Fruit fly (Drosophila melanogaster): ENCODE results near the gene RabGGTb.

RabGGTb gene

dm6 chr2L:2869008-2869702 is 9.8 kb upstream of the RabGGTb start, which contains the start of gene CG8813:
CG8813 (plus strand) TSS chr2L:2869652.
- TF ChIP-seq br (GFP tag; optimal IDR thresholded peaks at IDR 0.05) (no peak), sv (GFP tag; optimal IDR thresholded peaks at IDR 0.05) (no peak), ey (GFP tag; optimal IDR thresholded peaks at IDR 0.05) (no peak), dl (GFP tag; optimal IDR thresholded peaks at IDR 0.05; ENCODE audit: insufficient read depth in 1 of 2, partially characterized antibody in 2 of 2) (no peak), Dfd (GFP tag; optimal IDR thresholded peaks at IDR 0.05) (no peak), Dif (GFP tag; optimal IDR thresholded peaks at IDR 0.05; ENCODE audit: partially characterized antibody) (no peak), Hnf4 (GFP tag; optimal IDR thresholded peaks at IDR 0.05) (no peak), HLH106 (tag; optimal IDR thresholded peaks at IDR 0.05) (no peak), Sp1 (GFP tag; optimal IDR thresholded peaks at IDR 0.05) (no peak), Jra (GFP tag; optimal IDR thresholded peaks at IDR 0.05) (no peak)

dm6 chr2L:2872309-2872932 is 6.5 kb upstream of the RabGGTb start:
- TF ChIP-seq dmrt93B (GFP tag; optimal IDR thresholded peaks at IDR 0.05): no peak
- TF ChIP-seq ey (GFP tag; optimal IDR thresholded peaks at IDR 0.05): no peak
- no peak for TF ChIP-seq Dfd (GFP tag; optimal IDR thresholded peaks at IDR 0.05)
- TF ChIP-seq tai (GFP tag; optimal IDR thresholded peaks at IDR 0.05): no peak
- no peak for TF ChIP-seq dsf (GFP tag; optimal IDR thresholded peaks at IDR 0.05; ENCODE audit: borderline replicate concordance)
- no peak for TF ChIP-seq OdsH (GFP tag; optimal IDR thresholded peaks at IDR 0.05)
- no peak for TF ChIP-seq usp (GFP tag; optimal IDR thresholded peaks at IDR 0.05)
- no peak for TF ChIP-seq sage (GFP tag; optimal IDR thresholded peaks at IDR 0.05)
- TF ChIP-seq Jra (GFP tag; optimal IDR thresholded peaks at IDR 0.05): no peak
- no peak for TF ChIP-seq woc (GFP tag; optimal IDR thresholded peaks at IDR 0.05)
- TF ChIP-seq CG32264 (GFP tag; optimal IDR thresholded peaks at IDR 0.05): no peak
- no peak for TF ChIP-seq Sp1 (GFP tag; optimal IDR thresholded peaks at IDR 0.05)
- TF ChIP-seq lola (GFP tag; optimal IDR thresholded peaks at IDR 0.05): no peak

- TF ChIP-seq Hr78 (GFP tag; optimal IDR thresholded peaks at IDR 0.05) (no peak), usp (GFP tag; optimal IDR thresholded peaks at IDR 0.05) (no peak), tai (GFP tag; optimal IDR thresholded peaks at IDR 0.05) (no peak), psq (GFP tag; optimal IDR thresholded peaks at IDR 0.05) (peak; percentile 32), Rel (GFP tag; optimal IDR thresholded peaks at IDR 0.05) (no peak), Rel (tag; optimal IDR thresholded peaks at IDR 0.05) (no peak), rgr (GFP tag; optimal IDR thresholded peaks at IDR 0.05) (peak; percentile 32), Hnf4 (GFP tag; optimal IDR thresholded peaks at IDR 0.05) (peak; percentile 28), dmrt93B (GFP tag; optimal IDR thresholded peaks at IDR 0.05) (peak; percentile 5), fru (GFP tag; optimal IDR thresholded peaks at IDR 0.05) (peak; percentile 53), ey (GFP tag; optimal IDR thresholded peaks at IDR 0.05) (peak; percentile 33), Jra (GFP tag; optimal IDR thresholded peaks at IDR 0.05) (peak; percentile 82), HLH106 (tag; optimal IDR thresholded peaks at IDR 0.05) (peak; percentile 44), br (GFP tag; optimal IDR thresholded peaks at IDR 0.05) (peak; percentile 66), foxo (GFP tag; optimal IDR thresholded peaks at IDR 0.05) (peak in 1 of 2 experiments; percentile 77), sv (GFP tag; optimal IDR thresholded peaks at IDR 0.05) (peak; percentile 32), h (GFP tag; optimal IDR thresholded peaks at IDR 0.05) (peak; percentile 60), OdsH (GFP tag; optimal IDR thresholded peaks at IDR 0.05) (peak; percentile 46), Sp1 (GFP tag; optimal IDR thresholded peaks at IDR 0.05) (peak; percentile 45), Myc (optimal IDR thresholded peaks at IDR 0.05) (no peak), Dfd (GFP tag; optimal IDR thresholded peaks at IDR 0.05) (no peak)
Measured at dm6 chr2L:2872968-2873728, 5.8 kb upstream of the RabGGTb start.

DNA sequence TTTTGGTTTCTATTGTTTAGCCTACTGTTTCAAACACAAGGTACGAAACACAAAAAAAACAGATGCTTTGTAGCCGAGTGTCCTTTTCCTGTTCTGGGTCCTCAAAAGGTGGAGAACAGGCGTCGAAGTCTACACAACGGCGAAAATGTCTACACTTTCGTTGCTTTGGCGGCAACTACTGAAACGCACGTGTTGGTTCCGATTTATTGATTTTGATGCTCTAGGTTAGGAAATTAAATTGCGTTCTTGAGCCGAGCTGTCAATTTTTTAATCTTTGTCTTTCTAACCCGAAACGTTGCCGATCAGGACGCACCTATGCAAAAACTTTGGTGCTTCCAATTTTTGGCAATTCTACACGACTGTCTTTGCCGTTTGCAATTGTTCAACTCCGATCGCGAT is 5.2 kb upstream of the RabGGTb start:
- TF ChIP-seq woc (GFP tag; optimal IDR thresholded peaks at IDR 0.05) (peak; percentile 29), Rel (GFP tag; optimal IDR thresholded peaks at IDR 0.05) (no peak), Rel (tag; optimal IDR thresholded peaks at IDR 0.05) (no peak)

- TF ChIP-seq CG32264 (GFP tag; optimal IDR thresholded peaks at IDR 0.05) (no peak), GATAd (GFP tag; optimal IDR thresholded peaks at IDR 0.05) (no peak)
Measured at dm6 chr2L:2874185-2874541, 4.7 kb upstream of the RabGGTb start, which contains the start of gene Ifrd1. Ifrd1 (minus strand) TSS chr2L:2874489.
